Worm (Caenorhabditis elegans) whole organism, L3 larva: ENCODE data around the gene C09E8.6.

ENCODE experiments used
- aly-2 ChIP-seq: fragments of 150-350 bp; optimal IDR thresholded peaks from 2 replicates; lab custom pipeline; 2014; ENCODE audit warnings: missing biosample characterization, missing genetic modification characterization
- egl-27 ChIP-seq: sonication (generic microtip); optimal IDR thresholded peaks from 4 replicates; lab custom pipeline; 2017; ENCODE audit warnings: missing biosample characterization, missing genetic modification reagents, missing genetic modification characterization
- elt-2 ChIP-seq: sonication (generic microtip); optimal IDR thresholded peaks from 2 replicates; lab custom pipeline; 2016; ENCODE audit warnings: missing genetic modification reagents, mild to moderate bottlenecking, missing genetic modification characterization, missing compliant biosample characterization
- unc-62 ChIP-seq: fragments of 150-350 bp; sonication (generic microtip); optimal IDR thresholded peaks from 4 replicates; lab custom pipeline; 2014; ENCODE audit warnings: missing biosample characterization, missing genetic modification reagents, missing genetic modification characterization

DNA sequence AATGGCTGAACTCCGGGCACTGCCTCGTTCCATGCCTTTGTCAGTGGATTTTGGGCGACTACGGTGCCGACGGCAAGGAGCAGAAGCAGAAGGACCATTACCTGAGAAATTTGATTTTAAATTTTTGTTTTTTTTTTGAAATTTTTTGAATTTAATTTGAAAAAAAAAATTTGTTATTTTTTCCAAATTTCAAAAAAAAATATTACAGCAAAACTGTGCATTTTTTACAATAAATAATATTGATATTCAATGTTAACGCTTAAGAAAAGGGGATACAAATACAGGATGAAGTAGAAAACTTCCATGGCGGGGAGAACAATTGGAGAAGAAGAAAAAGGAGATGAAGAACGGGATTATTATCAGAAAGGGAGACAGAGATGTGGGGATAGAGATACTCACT is 15.7 kb downstream of the C09E8.6 start, which contains the start of gene mlt-8:
- TF ChIP-seq aly-2 (no peak), unc-62 (GFP tag; lab: Kevin White, UChicago) (no peak), egl-27 (tag; lab: Kevin White, UChicago) (no peak), elt-2 (tag; lab: Kevin White, UChicago) (no peak)
